Worm (Caenorhabditis elegans): ENCODE measurements around the gene F53A2.11.
A peak's percentile ranks its signal among the peaks of the same experiment; 100 is the strongest.

The F53A2.11 gene

DNA sequence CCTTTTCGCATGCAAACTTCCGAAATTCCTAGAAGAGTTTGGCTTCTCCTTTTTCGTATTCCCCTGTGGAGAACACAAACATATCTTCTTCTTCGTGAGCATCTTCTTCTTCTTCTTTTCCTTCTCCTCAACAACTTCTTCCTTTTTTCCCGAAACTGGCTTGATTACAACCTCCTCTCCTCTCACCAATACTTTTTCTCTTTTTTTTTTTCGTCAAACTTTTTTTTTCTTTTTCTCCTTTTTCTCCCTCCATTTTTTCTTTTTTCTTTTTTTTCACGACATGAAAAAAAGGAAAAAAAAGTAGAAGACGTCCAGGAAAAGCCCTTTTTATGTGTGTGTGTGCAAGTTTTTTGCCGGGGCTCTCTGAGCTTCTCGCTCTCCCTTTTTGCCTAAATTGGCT lies 51.6 kb downstream of the F53A2.11 start (continued):
- TF ChIP-seq dpl-1 (GFP tag; optimal IDR thresholded peaks at IDR 0.05) (no peak), C04F5.9 (tag; optimal IDR thresholded peaks at IDR 0.05) (no peak), lin-35 (GFP tag; optimal IDR thresholded peaks at IDR 0.05) (no peak), C34B4.2 (tag; optimal IDR thresholded peaks at IDR 0.05) (no peak), zip-4 (GFP tag; optimal IDR thresholded peaks at IDR 0.05) (no peak), fkh-10 (GFP tag; optimal IDR thresholded peaks at IDR 0.05) (peak; percentile 43), F16B12.6 (tag; optimal IDR thresholded peaks at IDR 0.05) (no peak), xbp-1 (tag; optimal IDR thresholded peaks at IDR 0.05) (no peak), swsn-7 (tag; optimal IDR thresholded peaks at IDR 0.05) (no peak), nhr-71 (tag; optimal IDR thresholded peaks at IDR 0.05) (peak; percentile 47), nhr-28 (tag; optimal IDR thresholded peaks at IDR 0.05) (no peak), sptf-1 (tag; optimal IDR thresholded peaks at IDR 0.05) (no peak), Y116A8C.19 (tag; optimal IDR thresholded peaks at IDR 0.05; ENCODE audit: borderline replicate concordance) (no peak), hlh-17 (GFP tag; optimal IDR thresholded peaks at IDR 0.05; ENCODE audit: borderline replicate concordance) (no peak), ets-5 (GFP tag; IDR thresholded peaks at IDR 0.05) (no peak), lsy-2 (tag; optimal IDR thresholded peaks at IDR 0.05) (peak; percentile 24 to 48), lin-13 (GFP tag; optimal IDR thresholded peaks at IDR 0.05) (no peak), jun-1 (tag; optimal IDR thresholded peaks at IDR 0.05) (no peak), irx-1 (tag; optimal IDR thresholded peaks at IDR 0.05) (peak; percentile 1), ceh-90 (tag; optimal IDR thresholded peaks at IDR 0.05) (no peak), mef-2 (tag; optimal IDR thresholded peaks at IDR 0.05) (no peak), rnt-1 (tag; optimal IDR thresholded peaks at IDR 0.05) (no peak), aha-1 (tag; optimal IDR thresholded peaks at IDR 0.05) (no peak), lir-3 (tag; optimal IDR thresholded peaks at IDR 0.05; ENCODE audit: poor library complexity) (no peak), nhr-19 (GFP tag; conservative IDR thresholded peaks at IDR 0.05) (no peak), dsc-1 (tag; optimal IDR thresholded peaks at IDR 0.05) (no peak), isw-1 (GFP tag; IDR thresholded peaks at IDR 0.05) (no peak), ztf-4 (tag; optimal IDR thresholded peaks at IDR 0.05) (no peak), snpc-4 (tag; optimal IDR thresholded peaks at IDR 0.05) (no peak), nhr-12 (tag; optimal IDR thresholded peaks at IDR 0.05) (no peak), nhr-84 (tag; optimal IDR thresholded peaks at IDR 0.05) (no peak), mep-1 (tag; optimal IDR thresholded peaks at IDR 0.05) (peak; percentile 50), ces-1 (GFP tag; optimal IDR thresholded peaks at IDR 0.05) (no peak), mab-9 (GFP tag; IDR thresholded peaks at IDR 0.05) (0 out of 2 replicates have a peak, but pooled peaks have one; percentile 20), sup-37 (GFP tag; optimal IDR thresholded peaks at IDR 0.05) (no peak), elt-2 (tag; optimal IDR thresholded peaks at IDR 0.05) (no peak), hlh-4 (tag; optimal IDR thresholded peaks at IDR 0.05) (no peak), nhr-76 (tag; optimal IDR thresholded peaks at IDR 0.05) (no peak), pax-3 (tag; optimal IDR thresholded peaks at IDR 0.05) (no peak), nhr-77 (tag; optimal IDR thresholded peaks at IDR 0.05) (no peak), ceh-82 (tag; optimal IDR thresholded peaks at IDR 0.05) (peak in 2 of 3 experiments; percentile 5 to 41), efl-3 (GFP tag; optimal IDR thresholded peaks at IDR 0.05) (no peak), sox-4 (tag; optimal IDR thresholded peaks at IDR 0.05) (no peak), pqm-1 (tag; optimal IDR thresholded peaks at IDR 0.05) (no peak), lin-39 (tag; optimal IDR thresholded peaks at IDR 0.05) (no peak), grh-1 (GFP tag; IDR thresholded peaks at IDR 0.05) (no peak), ztf-11 (tag; optimal IDR thresholded peaks at IDR 0.05) (no peak), unc-86 (tag; optimal IDR thresholded peaks at IDR 0.05) (no peak), lin-14 (GFP tag; optimal IDR thresholded peaks at IDR 0.05) (peak; percentile 87)

Data from whole organism, L1 larva.